Worm (Caenorhabditis elegans) whole organism, mixed stage, embryonic: Measurements from ENCODE around the gene F35H8.12.
A peak's percentile ranks its signal among the peaks of the same experiment; 100 is the strongest.

Source experiments
- M03D4.4 ChIP-seq: sonication (generic microtip); optimal IDR thresholded peaks from 2 replicates; lab custom pipeline; 2017; ENCODE audit warnings: mild to moderate bottlenecking, missing genetic modification characterization, missing compliant biosample characterization
- bed-3 ChIP-seq: fragments of 200-800 bp; sonication (Bioruptor generic); optimal IDR thresholded peaks from 3 replicates; lab custom pipeline; 2018; ENCODE audit warnings: mild to moderate bottlenecking, missing genetic modification characterization, moderate library complexity, missing compliant biosample characterization
- blmp-1 ChIP-seq: fragments of 150-350 bp; optimal IDR thresholded peaks from 2 replicates; lab custom pipeline; 2014; ENCODE audit warnings: missing biosample characterization, missing genetic modification characterization
- ceh-39 ChIP-seq: fragments of 150-350 bp; optimal IDR thresholded peaks from 2 replicates; lab custom pipeline; 2014; ENCODE audit warnings: missing biosample characterization, missing genetic modification characterization
- ceh-43 ChIP-seq: fragments of 200-800 bp; sonication (Bioruptor generic); optimal IDR thresholded peaks from 2 replicates; lab custom pipeline; 2018; ENCODE audit warnings: mild to moderate bottlenecking, missing genetic modification characterization, moderate library complexity, missing compliant biosample characterization
- ceh-83 ChIP-seq: fragments of 200-800 bp; sonication (Bioruptor generic); optimal IDR thresholded peaks from 2 replicates; lab custom pipeline; 2018; ENCODE audit warnings: mild to moderate bottlenecking, missing genetic modification characterization, missing compliant biosample characterization
- ces-1 ChIP-seq: fragments of 150-350 bp; optimal IDR thresholded peaks from 2 replicates; lab custom pipeline; 2014; ENCODE audit warnings: missing biosample characterization, missing genetic modification reagents, missing genetic modification characterization
- cnd-1 ChIP-seq: fragments of 200-800 bp; sonication (Bioruptor generic); optimal IDR thresholded peaks from 2 replicates; lab custom pipeline; 2018; ENCODE audit warnings: mild to moderate bottlenecking, missing genetic modification characterization, missing compliant biosample characterization
- drap-1 ChIP-seq: fragments of 200-800 bp; sonication (Bioruptor generic); optimal IDR thresholded peaks from 3 replicates; lab custom pipeline; 2018; ENCODE audit warnings: mild to moderate bottlenecking, missing genetic modification characterization, missing compliant biosample characterization
- elt-1 ChIP-seq: sonication (generic microtip); optimal IDR thresholded peaks from 2 replicates; lab custom pipeline; 2017; ENCODE audit warnings: missing genetic modification characterization, mild to moderate bottlenecking, missing compliant biosample characterization, antibody characterized with exemption, moderate library complexity, borderline replicate concordance; ENCODE audit not compliant: insufficient read depth
- flh-1 ChIP-seq: fragments of 200-800 bp; sonication (Bioruptor generic); optimal IDR thresholded peaks from 2 replicates; lab custom pipeline; 2018; ENCODE audit warnings: mild to moderate bottlenecking, missing genetic modification characterization, moderate library complexity, missing compliant biosample characterization
- ham-2 ChIP-seq: fragments of 200-800 bp; sonication (Bioruptor generic); optimal IDR thresholded peaks from 2 replicates; lab custom pipeline; 2018; ENCODE audit warnings: mild to moderate bottlenecking, missing genetic modification characterization, missing compliant biosample characterization
- hlh-1 ChIP-seq: fragments of 150-350 bp; optimal IDR thresholded peaks from 2 replicates; lab custom pipeline; 2014; ENCODE audit warnings: missing biosample characterization, missing genetic modification reagents, missing genetic modification characterization
- lin-13 ChIP-seq: fragments of 150-350 bp; optimal IDR thresholded peaks from 2 replicates; lab custom pipeline; 2014; ENCODE audit warnings: missing biosample characterization, missing genetic modification characterization
- lin-32 ChIP-seq: fragments of 200-800 bp; sonication (Bioruptor generic); optimal IDR thresholded peaks from 2 replicates; lab custom pipeline; 2018; ENCODE audit warnings: mild to moderate bottlenecking, missing genetic modification characterization, missing compliant biosample characterization
- lsy-2 ChIP-seq: fragments of 150-350 bp; optimal IDR thresholded peaks from 2 replicates; lab custom pipeline; 2014; ENCODE audit warnings: missing biosample characterization, missing genetic modification characterization
- mab-5 ChIP-seq: fragments of 150-350 bp; optimal IDR thresholded peaks from 2 replicates; lab custom pipeline; 2014; ENCODE audit warnings: missing biosample characterization, missing genetic modification characterization
- mep-1 ChIP-seq: fragments of 150-350 bp; optimal IDR thresholded peaks from 2 replicates; lab custom pipeline; 2017; ENCODE audit warnings: missing biosample characterization, missing genetic modification reagents, missing genetic modification characterization, inconsistent platforms
- mls-2 ChIP-seq: sonication (generic microtip); optimal IDR thresholded peaks from 2 replicates; lab custom pipeline; 2016; ENCODE audit warnings: mild to moderate bottlenecking, missing genetic modification characterization, moderate library complexity, missing compliant biosample characterization
- nhr-12 ChIP-seq: fragments of 150-350 bp; optimal IDR thresholded peaks from 2 replicates; lab custom pipeline; 2014; ENCODE audit warnings: missing biosample characterization, missing genetic modification characterization
- nhr-237 ChIP-seq: fragments of 150-350 bp; optimal IDR thresholded peaks from 2 replicates; lab custom pipeline; 2014; ENCODE audit warnings: missing biosample characterization, missing genetic modification characterization
- nhr-28 ChIP-seq: fragments of 150-350 bp; optimal IDR thresholded peaks from 2 replicates; lab custom pipeline; 2014; ENCODE audit warnings: missing biosample characterization, missing genetic modification characterization
- pha-4 ChIP-seq: fragments of 150-350 bp; optimal IDR thresholded peaks from 2 replicates; lab custom pipeline; 2018; ENCODE audit warnings: missing biosample characterization, missing genetic modification reagents, missing genetic modification characterization
- sem-2 ChIP-seq: fragments of 200-800 bp; sonication (Bioruptor generic); optimal IDR thresholded peaks from 2 replicates; lab custom pipeline; 2018; ENCODE audit warnings: mild to moderate bottlenecking, missing genetic modification characterization, missing compliant biosample characterization
- snpc-4 ChIP-seq: fragments of 150-350 bp; optimal IDR thresholded peaks from 2 replicates; lab custom pipeline; 2014; ENCODE audit warnings: missing biosample characterization, missing genetic modification characterization
- sptf-1 ChIP-seq: sonication (generic microtip); optimal IDR thresholded peaks from 2 replicates; lab custom pipeline; 2017; ENCODE audit warnings: mild to moderate bottlenecking, missing genetic modification characterization, moderate library complexity, missing compliant biosample characterization
- tbx-8 ChIP-seq: fragments of 200-800 bp; sonication (Bioruptor generic); optimal IDR thresholded peaks from 2 replicates; lab custom pipeline; 2018; ENCODE audit warnings: mild to moderate bottlenecking, missing genetic modification characterization, moderate library complexity, missing compliant biosample characterization
- unc-120 ChIP-seq: sonication (generic microtip); optimal IDR thresholded peaks from 2 replicates; lab custom pipeline; 2017; ENCODE audit warnings: missing genetic modification characterization, missing compliant biosample characterization; ENCODE audit not compliant: poor library complexity, severe bottlenecking
- unc-39 ChIP-seq: fragments of 150-350 bp; optimal IDR thresholded peaks from 2 replicates; lab custom pipeline; 2014; ENCODE audit warnings: missing biosample characterization, missing genetic modification characterization
- unc-62 ChIP-seq: fragments of 150-350 bp; optimal IDR thresholded peaks from 2 replicates; lab custom pipeline; 2014; ENCODE audit warnings: missing biosample characterization, missing genetic modification reagents, missing genetic modification characterization
- zip-8 ChIP-seq: fragments of 150-350 bp; optimal IDR thresholded peaks from 2 replicates; lab custom pipeline; 2014; ENCODE audit warnings: missing biosample characterization, missing genetic modification characterization
- ztf-11 ChIP-seq: fragments of 150-350 bp; optimal IDR thresholded peaks from 2 replicates; lab custom pipeline; 2014; ENCODE audit warnings: missing biosample characterization, missing genetic modification characterization

Gene F35H8.12

DNA sequence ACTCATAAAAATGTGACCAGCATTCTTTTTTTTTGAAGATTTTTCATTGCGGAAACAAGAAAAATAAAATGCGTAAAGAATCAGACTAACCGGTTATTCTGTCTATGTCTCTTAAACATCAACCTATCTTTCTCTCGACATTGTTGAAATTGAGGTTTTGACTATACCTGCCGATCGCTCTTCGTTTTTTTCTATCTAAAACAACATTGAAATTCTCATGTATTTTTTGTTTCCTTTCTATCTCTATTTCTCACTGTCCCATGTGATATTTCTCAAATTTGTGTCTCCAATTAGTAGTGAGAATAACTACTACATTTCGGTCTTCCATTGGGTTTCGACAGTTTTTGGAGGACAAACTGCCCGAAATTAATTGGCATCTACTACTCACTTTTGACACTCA is 9.3 kb downstream of the F35H8.12 start:
- TF ChIP-seq nhr-28 (tag; lab: Kevin White, UChicago) (no peak), ceh-83 (GFP tag; lab: Kevin White, UChicago) (no peak), ces-1 (GFP tag; lab: Kevin White, UChicago) (no peak), snpc-4 (tag; lab: Kevin White, UChicago) (no peak), unc-39 (tag; lab: Kevin White, UChicago) (no peak), bed-3 (GFP tag; lab: Kevin White, UChicago) (no peak), sem-2 (GFP tag; lab: Kevin White, UChicago) (no peak), lsy-2 (tag; lab: Kevin White, UChicago) (no peak), ztf-11 (tag; lab: Kevin White, UChicago) (no peak)
- TF ChIP-seq, all 35 proteins: peak for 0

DNA sequence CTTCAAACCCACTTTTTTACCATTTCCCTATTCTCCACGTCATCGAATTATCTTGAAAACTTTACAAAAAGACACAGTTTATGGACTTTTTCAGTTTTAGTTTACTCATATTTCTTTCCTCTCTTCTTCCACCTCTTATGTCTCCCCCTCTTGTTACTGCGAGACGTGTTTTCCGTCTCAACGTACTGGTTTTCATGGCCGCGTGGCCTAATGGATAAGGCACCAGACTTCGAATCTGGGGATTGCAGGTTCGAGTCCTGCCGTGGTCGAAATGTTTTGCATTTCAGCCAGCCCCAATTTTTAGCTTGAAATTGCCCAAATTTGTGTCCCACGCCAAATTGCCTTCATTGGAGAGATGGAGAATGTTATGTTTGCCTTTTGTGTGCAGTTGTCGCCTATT is 14.4 kb downstream of the F35H8.12 start:
- peak; percentile 95 for TF ChIP-seq sptf-1
- no peak for TF ChIP-seq blmp-1
- TF ChIP-seq nhr-12, result no peak
- peak; percentile 90 for TF ChIP-seq sem-2 (GFP tag; lab: Kevin White, UChicago)
- TF ChIP-seq unc-120 (tag; lab: Kevin White, UChicago), result peak; percentile 84
- peak; percentile 85 for TF ChIP-seq bed-3 (GFP tag; lab: Kevin White, UChicago)
- peak; percentile 23 for TF ChIP-seq hlh-1 (tag; lab: Kevin White, UChicago)
- TF ChIP-seq elt-1 (tag; lab: Kevin White, UChicago), result no peak
- TF ChIP-seq lin-32 (GFP tag; lab: Kevin White, UChicago), result peak; percentile 86
- no peak for TF ChIP-seq pha-4 (tag; lab: Kevin White, UChicago)
- TF ChIP-seq ceh-39, result no peak
- TF ChIP-seq drap-1 (GFP tag; lab: Kevin White, UChicago), result peak; percentile 92
- peak; percentile 57 for TF ChIP-seq unc-39 (tag; lab: Kevin White, UChicago)
- TF ChIP-seq cnd-1 (tag; lab: Kevin White, UChicago), result peak; percentile 93
- TF ChIP-seq unc-62 (GFP tag; lab: Kevin White, UChicago), result peak; percentile 17
- no peak for TF ChIP-seq lsy-2 (tag; lab: Kevin White, UChicago)
- TF ChIP-seq ceh-83 (GFP tag; lab: Kevin White, UChicago), result peak; percentile 91
- peak; percentile 22 for TF ChIP-seq ztf-11 (tag; lab: Kevin White, UChicago)
- peak; percentile 90 for TF ChIP-seq ceh-43 (GFP tag; lab: Kevin White, UChicago)
- TF ChIP-seq mls-2, result peak; percentile 95
- TF ChIP-seq snpc-4 (tag; lab: Kevin White, UChicago), result no peak
- TF ChIP-seq nhr-237 (tag; lab: Kevin White, UChicago), result no peak
- peak; percentile 75 for TF ChIP-seq ham-2 (GFP tag; lab: Kevin White, UChicago)
- TF ChIP-seq mab-5 (tag; lab: Kevin White, UChicago), result no peak
- no peak for TF ChIP-seq nhr-28 (tag; lab: Kevin White, UChicago)
- no peak for TF ChIP-seq lin-13 (tag; lab: Kevin White, UChicago)
- TF ChIP-seq flh-1 (GFP tag; lab: Kevin White, UChicago), result peak; percentile 79
- TF ChIP-seq zip-8, result no peak
- TF ChIP-seq M03D4.4 (tag; lab: Kevin White, UChicago), result peak; percentile 94
- TF ChIP-seq tbx-8, result peak; percentile 85
- peak; percentile 21 for TF ChIP-seq ces-1 (GFP tag; lab: Kevin White, UChicago)
- TF ChIP-seq mep-1 (tag; lab: Kevin White, UChicago), result peak; percentile 6

- no peak for TF ChIP-seq tbx-8
- peak; percentile 22 for TF ChIP-seq blmp-1
Observed at ce11 chrII:9573412-9573811, 21.8 kb downstream of the F35H8.12 start.

- TF ChIP-seq cnd-1 (tag; lab: Kevin White, UChicago), result no peak
- TF ChIP-seq mls-2, result peak; percentile 59
- TF ChIP-seq sptf-1, result peak; percentile 69
- no peak for TF ChIP-seq unc-39 (tag; lab: Kevin White, UChicago)
- TF ChIP-seq ham-2 (GFP tag; lab: Kevin White, UChicago), result peak; percentile 12
- peak; percentile 13 for TF ChIP-seq drap-1 (GFP tag; lab: Kevin White, UChicago)
- peak; percentile 77 for TF ChIP-seq ceh-43 (GFP tag; lab: Kevin White, UChicago)
Observed at ce11 chrII:9574406-9574805, 22.8 kb downstream of the F35H8.12 start.
